Fruit fly (Drosophila melanogaster): ENCODE results near the gene MED30.

MED30 gene

dm6 chr3L:652637-653036 is 1.3 kb downstream of the MED30 start, which contains the start of gene CG3402 (continued):
- TF ChIP-seq CG33557 (GFP tag; optimal IDR thresholded peaks at IDR 0.05) (no peak), YL-1 (GFP tag; optimal IDR thresholded peaks at IDR 0.05) (peak; percentile 47), CG14860 (GFP tag; IDR thresholded peaks at IDR 0.05; ENCODE audit: partially characterized antibody) (peak; percentile 62; the same call in 2 of the 3 replicates), phol (tag; optimal IDR thresholded peaks at IDR 0.05) (peak; percentile 7), ftz-f1 (GFP tag; optimal IDR thresholded peaks at IDR 0.05) (no peak), salm (tag; optimal IDR thresholded peaks at IDR 0.05) (no peak), CG3726 (GFP tag; IDR thresholded peaks at IDR 0.05) (no peak), Xbp1 (GFP tag; optimal IDR thresholded peaks at IDR 0.05) (no peak), CG10209 (GFP tag; optimal IDR thresholded peaks at IDR 0.05) (no peak), sug (tag; optimal IDR thresholded peaks at IDR 0.05) (peak; percentile 11), trh (GFP tag; optimal IDR thresholded peaks at IDR 0.05) (no peak), HHEX (GFP tag; optimal IDR thresholded peaks at IDR 0.05) (no peak), gfzf (GFP tag; optimal IDR thresholded peaks at IDR 0.05) (no peak), CG4854 (GFP tag; optimal IDR thresholded peaks at IDR 0.05) (no peak), CG10366 (GFP tag; IDR thresholded peaks at IDR 0.05) (no peak), Blimp-1 (GFP tag; optimal IDR thresholded peaks at IDR 0.05) (no peak), CG13287 (GFP tag; IDR thresholded peaks at IDR 0.05; ENCODE audit: partially characterized antibody) (peak; percentile 82), CG11723 (GFP tag; optimal IDR thresholded peaks at IDR 0.05) (no peak), CG14710 (tag; optimal IDR thresholded peaks at IDR 0.05) (peak; percentile 14), onecut (GFP tag; IDR thresholded peaks at IDR 0.05) (peak; percentile 67; the same call in 1 of the 2 replicates), Bdp1 (GFP tag; optimal IDR thresholded peaks at IDR 0.05) (no peak), CG6254 (GFP tag; optimal IDR thresholded peaks at IDR 0.05) (no peak), Chrac-16 (GFP tag; optimal IDR thresholded peaks at IDR 0.05) (no peak), CG8089 (GFP tag; optimal IDR thresholded peaks at IDR 0.05) (no peak), Opbp (GFP tag; IDR thresholded peaks at IDR 0.05; ENCODE audit: partially characterized antibody) (peak; percentile 68; the same call in 2 of the 3 replicates), Doc3 (GFP tag; IDR thresholded peaks at IDR 0.05; ENCODE audit: partially characterized antibody) (peak; percentile 72), Awh (GFP tag; IDR thresholded peaks at IDR 0.05) (no peak), bbx (GFP tag; IDR thresholded peaks at IDR 0.05; ENCODE audit: partially characterized antibody) (peak; percentile 66; the same call in 1 of the 2 replicates), MESR4 (GFP tag; optimal IDR thresholded peaks at IDR 0.05) (peak; percentile 93), gem (tag; optimal IDR thresholded peaks at IDR 0.05) (no peak), sima (GFP tag; optimal IDR thresholded peaks at IDR 0.05) (no peak), tx (GFP tag; optimal IDR thresholded peaks at IDR 0.05) (no peak), fd96Cb (tag; optimal IDR thresholded peaks at IDR 0.05) (no peak), oc (tag; optimal IDR thresholded peaks at IDR 0.05) (no peak), ap (GFP tag; IDR thresholded peaks at IDR 0.05) (no peak), so (GFP tag; IDR thresholded peaks at IDR 0.05) (no peak), CG12299 (tag; optimal IDR thresholded peaks at IDR 0.05) (no peak), CG7786 (GFP tag; optimal IDR thresholded peaks at IDR 0.05) (no peak), NC2α (GFP tag; optimal IDR thresholded peaks at IDR 0.05) (no peak), Sry-δ (GFP tag; optimal IDR thresholded peaks at IDR 0.05) (peak; percentile 45), gro (GFP tag; optimal IDR thresholded peaks at IDR 0.05) (no peak), CG17361 (GFP tag; IDR thresholded peaks at IDR 0.05) (no peak), pzg (GFP tag; optimal IDR thresholded peaks at IDR 0.05) (peak; percentile 55), CG34422 (GFP tag; IDR thresholded peaks at IDR 0.05) (0 out of 3 replicates have a peak, but pooled peaks have one; percentile 19), nerfin-1 (tag; optimal IDR thresholded peaks at IDR 0.05) (peak; percentile 19), CG1647 (GFP tag; optimal IDR thresholded peaks at IDR 0.05) (no peak), knrl (GFP tag; IDR thresholded peaks at IDR 0.05; ENCODE audit: partially characterized antibody) (peak; percentile 54; the same call in 1 of the 3 replicates), Mes4 (GFP tag; optimal IDR thresholded peaks at IDR 0.05) (no peak), crp (GFP tag; optimal IDR thresholded peaks at IDR 0.05) (peak in 1 of 2 experiments; percentile 40), CG17328 (GFP tag; IDR thresholded peaks at IDR 0.05) (no peak)

Data from whole organism, embryonic.